Fruit fly (Drosophila melanogaster) S2 (cell line): ENCODE measurements around the gene CG7149.
"Not testable (repeated sequence)": the region's sequence is repeated elsewhere in the genome, so short reads cannot be mapped to it uniquely, and the experiment has no call there.

Source experiments
- CG8478 ChIP-seq: fragments of >200 bp; optimal IDR thresholded peaks from 2 replicates; lab custom pipeline; 2018
- CTCF ChIP-seq, 2 experiments: fragments of >200 bp; optimal IDR thresholded peaks; 2 replicates each; lab custom pipeline; 2018

The CG7149 gene

dm6 chr2L:7779785-7780184 lies 10.6 kb downstream of the CG7149 start, which contains the start of gene Uro:
Gene Uro, plus strand, starts transcription at chr2L:7780085.
- TF ChIP-seq CTCF (optimal IDR thresholded peaks at IDR 0.05; lab: Kevin White, UChicago) (no peak), CG8478 (lab: Kevin White, UChicago) (no peak)

- TF ChIP-seq CTCF (optimal IDR thresholded peaks at IDR 0.05; lab: Kevin White, UChicago) (no peak), CG8478 (lab: Kevin White, UChicago) (no peak)
Observed at dm6 chr2L:7777979-7778692, 12.2 kb downstream of the CG7149 start, which contains the start of gene CG7179. Gene CG7179, minus strand, starts transcription at chr2L:7778029.

dm6 chr2L:7775260-7775659 lies 15.1 kb downstream of the CG7149 start:
- TF ChIP-seq CG8478 (lab: Kevin White, UChicago) (no peak), CTCF (optimal IDR thresholded peaks at IDR 0.05; lab: Kevin White, UChicago) (no peak)

- no peak for TF ChIP-seq CTCF (optimal IDR thresholded peaks at IDR 0.05; lab: Kevin White, UChicago)
- TF ChIP-seq CG8478 (lab: Kevin White, UChicago) = no peak
Observed at dm6 chr2L:7771891-7772290, 18.5 kb downstream of the CG7149 start.

dm6 chr2L:7767328-7767727 lies 23.0 kb downstream of the CG7149 start, which contains the start of gene CG7191:
Gene CG7191, plus strand, starts transcription at chr2L:7767628.
- no peak for TF ChIP-seq CTCF (optimal IDR thresholded peaks at IDR 0.05; lab: Kevin White, UChicago)
- TF ChIP-seq CG8478 (lab: Kevin White, UChicago) = no peak

- TF ChIP-seq CG8478 (lab: Kevin White, UChicago) (no peak), CTCF (optimal IDR thresholded peaks at IDR 0.05; lab: Kevin White, UChicago) (no peak)
Observed at dm6 chr2L:7756835-7757234, 33.5 kb downstream of the CG7149 start.

dm6 chr2L:7754539-7754938 lies 35.8 kb downstream of the CG7149 start:
- TF ChIP-seq CG8478 (lab: Kevin White, UChicago) = no peak

dm6 chr2L:7753874-7754273 lies 36.5 kb downstream of the CG7149 start, which contains the start of gene CG46025:
Gene CG46025, plus strand, starts transcription at chr2L:7754174.
- TF ChIP-seq CG8478 (lab: Kevin White, UChicago) (no peak), CTCF (optimal IDR thresholded peaks at IDR 0.05; lab: Kevin White, UChicago) (no peak)

- TF ChIP-seq CG8478 (lab: Kevin White, UChicago) (no peak), CTCF (optimal IDR thresholded peaks at IDR 0.05; lab: Kevin White, UChicago) (no peak)
Observed at dm6 chr2L:7753086-7753485, 37.3 kb downstream of the CG7149 start, which contains the start of gene CG7203. Gene CG7203, minus strand, starts transcription at chr2L:7753186.

- TF ChIP-seq CG8478 (lab: Kevin White, UChicago) (no peak), CTCF (optimal IDR thresholded peaks at IDR 0.05; lab: Kevin White, UChicago) (no peak)
Observed at dm6 chr2L:7750631-7751161, 39.7 kb downstream of the CG7149 start.

- no peak for TF ChIP-seq CTCF (optimal IDR thresholded peaks at IDR 0.05; lab: Kevin White, UChicago)
- no peak for TF ChIP-seq CG8478 (lab: Kevin White, UChicago)
Observed at dm6 chr2L:7746975-7747374, 43.4 kb downstream of the CG7149 start, which contains the start of gene ATPsynGL. Gene ATPsynGL, plus strand, starts transcription at chr2L:7747275.

- no peak for TF ChIP-seq CG8478 (lab: Kevin White, UChicago)
- no peak for TF ChIP-seq CTCF (optimal IDR thresholded peaks at IDR 0.05; lab: Kevin White, UChicago)
Observed at dm6 chr2L:7744739-7745138, 45.6 kb downstream of the CG7149 start, which contains the start of gene CG7214. Gene CG7214, minus strand, starts transcription at chr2L:7744839.

- no peak for TF ChIP-seq CTCF (optimal IDR thresholded peaks at IDR 0.05; lab: Kevin White, UChicago)
- TF ChIP-seq CG8478 (lab: Kevin White, UChicago) = no peak
Observed at dm6 chr2L:7744208-7744607, 46.1 kb downstream of the CG7149 start.

dm6 chr2L:7741437-7741836 lies 48.9 kb downstream of the CG7149 start, which contains the start of gene Acp1:
Gene Acp1, minus strand, starts transcription at chr2L:7741537.
- TF ChIP-seq CG8478 (lab: Kevin White, UChicago) = no peak
- TF ChIP-seq CTCF (optimal IDR thresholded peaks at IDR 0.05; lab: Kevin White, UChicago) = no peak

dm6 chr2L:7738709-7739108 lies 51.6 kb downstream of the CG7149 start, which contains the start of gene CG31904:
Gene CG31904, minus strand, starts transcription at chr2L:7738809.
- not testable (repeated sequence) for TF ChIP-seq CG8478 (lab: Kevin White, UChicago); CTCF (optimal IDR thresholded peaks at IDR 0.05; lab: Kevin White, UChicago)
